Fruit fly (Drosophila melanogaster) whole organism, pupa: Measurements from ENCODE around the gene Cdc5.

Source experiments
- CG10348 ChIP-seq: fragments of 200-800 bp; sonication (Bioruptor generic); IDR thresholded peaks from 2 replicates; pipeline ENCODE4 v1.3.6; 2022; ENCODE audit warnings: missing biosample characterization, missing genetic modification characterization
- CG12605 ChIP-seq: fragments of 200-800 bp; sonication (Bioruptor generic); IDR thresholded peaks from 2 replicates; pipeline ENCODE4 v1.3.6; 2022; ENCODE audit warnings: missing biosample characterization, missing genetic modification characterization
- CG13204 ChIP-seq: fragments of 200-800 bp; sonication (Bioruptor generic); optimal IDR thresholded peaks from 2 replicates; lab custom pipeline; 2018; ENCODE audit warnings: missing biosample characterization, mild to moderate bottlenecking, missing genetic modification characterization, moderate library complexity
- CG14655 ChIP-seq: fragments of 200-800 bp; sonication (Bioruptor generic); optimal IDR thresholded peaks from 3 replicates; lab custom pipeline; 2017; ENCODE audit warnings: mild to moderate bottlenecking, missing biosample characterization, missing genetic modification reagents, missing genetic modification characterization
- CG15710 ChIP-seq: fragments of 200-800 bp; sonication (Bioruptor generic); optimal IDR thresholded peaks from 2 replicates; lab custom pipeline; 2018; ENCODE audit warnings: missing biosample characterization, mild to moderate bottlenecking, missing genetic modification characterization, moderate library complexity
- CG32121 ChIP-seq: fragments of 200-800 bp; sonication (Bioruptor generic); IDR thresholded peaks from 2 replicates; pipeline ENCODE4 v1.3.6; 2022; ENCODE audit warnings: missing biosample characterization, missing genetic modification characterization
- CG4496 ChIP-seq: fragments of 200-800 bp; sonication (Bioruptor generic); IDR thresholded peaks from 3 replicates; pipeline ENCODE4 v1.3.6; 2022; ENCODE audit warnings: missing biosample characterization, missing genetic modification characterization
- CG8301 ChIP-seq: fragments of 200-800 bp; sonication (Bioruptor generic); optimal IDR thresholded peaks from 2 replicates; lab custom pipeline; 2018; ENCODE audit warnings: missing biosample characterization, mild to moderate bottlenecking, missing genetic modification characterization
- EcR ChIP-seq: fragments of 200-800 bp; sonication (Bioruptor generic); optimal IDR thresholded peaks from 3 replicates; lab custom pipeline; 2019; ENCODE audit warnings: missing biosample characterization, missing genetic modification characterization, mild to moderate bottlenecking, moderate library complexity, missing genetic modification reagents
- Pif1A ChIP-seq: fragments of 200-800 bp; sonication (Bioruptor generic); optimal IDR thresholded peaks from 3 replicates; lab custom pipeline; 2016; ENCODE audit warnings: missing biosample characterization, missing genetic modification characterization
- Pif1B ChIP-seq: fragments of 200-800 bp; sonication (Bioruptor generic); optimal IDR thresholded peaks from 3 replicates; lab custom pipeline; 2016; ENCODE audit warnings: missing biosample characterization, missing genetic modification characterization
- rn ChIP-seq: fragments of 200-800 bp; sonication (Bioruptor generic); IDR thresholded peaks from 2 replicates; pipeline ENCODE4 v1.3.6; 2022; ENCODE audit warnings: missing biosample characterization, missing genetic modification characterization

- TF ChIP-seq EcR (GFP tag; lab: Kevin White, UChicago) = no peak
- no peak for TF ChIP-seq Pif1B (GFP tag; lab: Kevin White, UChicago)
- TF ChIP-seq rn (GFP tag; lab: Robert Waterston, UW) = no peak
- no peak for TF ChIP-seq CG4496
- no peak for TF ChIP-seq Pif1A
- no peak for TF ChIP-seq CG13204 (GFP tag; lab: Kevin White, UChicago)
- TF ChIP-seq CG14655 (GFP tag; lab: Kevin White, UChicago) = no peak
- no peak for TF ChIP-seq CG15710 (tag; lab: Kevin White, UChicago)
- TF ChIP-seq CG12605 (GFP tag; lab: Robert Waterston, UW) = no peak
- TF ChIP-seq CG8301 (tag; lab: Kevin White, UChicago) = no peak
- no peak for TF ChIP-seq CG32121 (GFP tag; lab: Robert Waterston, UW)
- no peak for TF ChIP-seq CG10348 (GFP tag; lab: Robert Waterston, UW)
Observed at dm6 chr3L:395192-395591, 34.0 kb upstream of the Cdc5 start.
